Worm (Caenorhabditis elegans) whole organism, midembryonic: ENCODE data around the gene K03A1.4.

Experiments used
- T22C8.4 ChIP-seq: fragments of 200-800 bp; sonication (Bioruptor generic); IDR thresholded peaks from 2 replicates; pipeline ENCODE4 v1.3.6; 2022; ENCODE audit warnings: missing genetic modification characterization, missing compliant biosample characterization
- cog-1 ChIP-seq: sonication (generic microtip); optimal IDR thresholded peaks from 2 replicates; lab custom pipeline; 2016; ENCODE audit warnings: missing genetic modification characterization, missing compliant biosample characterization
- flt-1 ChIP-seq: fragments of 200-800 bp; sonication (Bioruptor generic); IDR thresholded peaks from 2 replicates; pipeline ENCODE4 v1.3.6; 2022; ENCODE audit warnings: missing genetic modification characterization, missing compliant biosample characterization
- klf-2 ChIP-seq: fragments of 200-800 bp; sonication (Bioruptor generic); conservative IDR thresholded peaks from 2 replicates; pipeline ENCODE4 v1.3.6; 2022; ENCODE audit warnings: missing genetic modification reagents, missing genetic modification characterization, missing compliant biosample characterization
- med-1 ChIP-seq: sonication (generic microtip); optimal IDR thresholded peaks from 2 replicates; lab custom pipeline; 2017; ENCODE audit warnings: missing genetic modification characterization, mild to moderate bottlenecking, missing compliant biosample characterization, antibody characterized with exemption, missing genetic modification reagents; ENCODE audit not compliant: insufficient read depth
- ref-1 ChIP-seq: fragments of 200-800 bp; sonication (Bioruptor generic); conservative IDR thresholded peaks from 2 replicates; pipeline ENCODE4 v1.3.6; 2022; ENCODE audit warnings: missing genetic modification reagents, missing genetic modification characterization, missing compliant biosample characterization
- tab-1 ChIP-seq: fragments of 200-800 bp; sonication (Bioruptor generic); IDR thresholded peaks from 2 replicates; pipeline ENCODE4 v1.3.6; 2022; ENCODE audit warnings: missing genetic modification characterization, missing compliant biosample characterization
- ztf-23 ChIP-seq: fragments of 200-800 bp; sonication (Bioruptor generic); IDR thresholded peaks from 2 replicates; pipeline ENCODE4 v1.3.6; 2022; ENCODE audit warnings: missing genetic modification reagents, missing genetic modification characterization, missing compliant biosample characterization
- ztf-29 ChIP-seq: fragments of 200-800 bp; sonication (Bioruptor generic); IDR thresholded peaks from 2 replicates; pipeline ENCODE4 v1.3.6; 2022; ENCODE audit warnings: missing genetic modification reagents, missing genetic modification characterization, missing compliant biosample characterization

K03A1.4 gene

ce11 chrX:7283136-7283535 lies 15.4 kb downstream of the K03A1.4 start:
- TF ChIP-seq klf-2 (GFP tag; lab: Robert Waterston, UW): no peak
- TF ChIP-seq cog-1 (tag; lab: Kevin White, UChicago): no peak
- no peak for TF ChIP-seq T22C8.4 (GFP tag; lab: Robert Waterston, UW)
- TF ChIP-seq flt-1 (GFP tag; lab: Robert Waterston, UW): no peak
- no peak for TF ChIP-seq ref-1 (GFP tag; lab: Robert Waterston, UW)
- no peak for TF ChIP-seq ztf-29
- no peak for TF ChIP-seq med-1 (GFP tag; lab: Kevin White, UChicago)
- no peak for TF ChIP-seq ztf-23

ce11 chrX:7281347-7281746 lies 17.2 kb downstream of the K03A1.4 start:
- TF ChIP-seq klf-2 (GFP tag; lab: Robert Waterston, UW) (no peak), ref-1 (GFP tag; lab: Robert Waterston, UW) (no peak), ztf-23 (no peak), T22C8.4 (GFP tag; lab: Robert Waterston, UW) (no peak), cog-1 (tag; lab: Kevin White, UChicago) (no peak), flt-1 (GFP tag; lab: Robert Waterston, UW) (no peak), tab-1 (GFP tag; lab: Robert Waterston, UW) (no peak), ztf-29 (no peak), med-1 (GFP tag; lab: Kevin White, UChicago) (no peak)

ce11 chrX:7279671-7280389 lies 18.7 kb downstream of the K03A1.4 start, which contains the start of gene unc-10:
Gene unc-10, minus strand, starts transcription at chrX:7280322.
- TF ChIP-seq klf-2 (GFP tag; lab: Robert Waterston, UW) (no peak), flt-1 (GFP tag; lab: Robert Waterston, UW) (no peak), med-1 (GFP tag; lab: Kevin White, UChicago) (no peak), cog-1 (tag; lab: Kevin White, UChicago) (no peak), ref-1 (GFP tag; lab: Robert Waterston, UW) (no peak), ztf-23 (no peak), tab-1 (GFP tag; lab: Robert Waterston, UW) (no peak), ztf-29 (no peak)

- no peak for TF ChIP-seq klf-2 (GFP tag; lab: Robert Waterston, UW)
Measured at ce11 chrX:7278095-7278494, 20.5 kb downstream of the K03A1.4 start.

ce11 chrX:7271968-7272367 lies 26.6 kb downstream of the K03A1.4 start, which contains the start of gene F46H5.11:
Gene F46H5.11, minus strand, starts transcription at chrX:7272068.
- TF ChIP-seq ztf-29 (no peak), klf-2 (GFP tag; lab: Robert Waterston, UW) (no peak), med-1 (GFP tag; lab: Kevin White, UChicago) (no peak), T22C8.4 (GFP tag; lab: Robert Waterston, UW) (no peak), ztf-23 (no peak), tab-1 (GFP tag; lab: Robert Waterston, UW) (no peak), flt-1 (GFP tag; lab: Robert Waterston, UW) (no peak), cog-1 (tag; lab: Kevin White, UChicago) (no peak), ref-1 (GFP tag; lab: Robert Waterston, UW) (no peak)

- TF ChIP-seq klf-2 (GFP tag; lab: Robert Waterston, UW) (no peak), cog-1 (tag; lab: Kevin White, UChicago) (no peak), ztf-23 (no peak), flt-1 (GFP tag; lab: Robert Waterston, UW) (no peak), med-1 (GFP tag; lab: Kevin White, UChicago) (no peak), ref-1 (GFP tag; lab: Robert Waterston, UW) (no peak), tab-1 (GFP tag; lab: Robert Waterston, UW) (no peak), T22C8.4 (GFP tag; lab: Robert Waterston, UW) (no peak), ztf-29 (no peak)
Measured at ce11 chrX:7269379-7269778, 29.2 kb downstream of the K03A1.4 start, which contains the start of gene grd-7. Gene grd-7, minus strand, starts transcription at chrX:7269479.

ce11 chrX:7268965-7269364 lies 29.6 kb downstream of the K03A1.4 start:
- no peak for TF ChIP-seq T22C8.4 (GFP tag; lab: Robert Waterston, UW)
- no peak for TF ChIP-seq cog-1 (tag; lab: Kevin White, UChicago)
- TF ChIP-seq med-1 (GFP tag; lab: Kevin White, UChicago): no peak

ce11 chrX:7265348-7265747 lies 33.2 kb downstream of the K03A1.4 start, which contains the start of gene F46H5.2:
Gene F46H5.2, plus strand, starts transcription at chrX:7265648.
- no peak for TF ChIP-seq flt-1 (GFP tag; lab: Robert Waterston, UW)
- TF ChIP-seq med-1 (GFP tag; lab: Kevin White, UChicago): no peak
- no peak for TF ChIP-seq T22C8.4 (GFP tag; lab: Robert Waterston, UW)
- TF ChIP-seq ztf-29: no peak
- TF ChIP-seq ztf-23: no peak
- no peak for TF ChIP-seq cog-1 (tag; lab: Kevin White, UChicago)
- TF ChIP-seq tab-1 (GFP tag; lab: Robert Waterston, UW): no peak
- no peak for TF ChIP-seq ref-1 (GFP tag; lab: Robert Waterston, UW)
- TF ChIP-seq klf-2 (GFP tag; lab: Robert Waterston, UW): no peak

ce11 chrX:7264591-7265306 lies 33.8 kb downstream of the K03A1.4 start:
- no peak for TF ChIP-seq T22C8.4 (GFP tag; lab: Robert Waterston, UW)
- TF ChIP-seq ztf-23: peak; percentile 58; the same call in 1 of the 2 replicates
- peak; percentile 75 for TF ChIP-seq cog-1 (tag; lab: Kevin White, UChicago)
- peak; percentile 67; the same call in 1 of the 2 replicates for TF ChIP-seq flt-1 (GFP tag; lab: Robert Waterston, UW)
- no peak for TF ChIP-seq tab-1 (GFP tag; lab: Robert Waterston, UW)
- no peak for TF ChIP-seq klf-2 (GFP tag; lab: Robert Waterston, UW)
- TF ChIP-seq ref-1 (GFP tag; lab: Robert Waterston, UW): no peak
- peak; percentile 78; the same call in 1 of the 2 replicates for TF ChIP-seq ztf-29
- no peak for TF ChIP-seq med-1 (GFP tag; lab: Kevin White, UChicago)
